Worm (Caenorhabditis elegans) whole organism, L4 larva: ENCODE measurements around the gene C47D12.4.

Experiments used
- Y75B8A.6 ChIP-seq: fragments of 200-800 bp; sonication (Bioruptor generic); IDR thresholded peaks from 2 replicates; pipeline ENCODE4 v1.3.6; 2022; ENCODE audit warnings: missing genetic modification reagents, missing genetic modification characterization, missing compliant biosample characterization
- ZK337.2 ChIP-seq: fragments of 200-800 bp; sonication (Bioruptor generic); IDR thresholded peaks from 2 replicates; pipeline ENCODE4 v1.3.6; 2022; ENCODE audit warnings: missing genetic modification reagents, missing genetic modification characterization, missing compliant biosample characterization
- fos-1 ChIP-seq: fragments of 150-350 bp; optimal IDR thresholded peaks from 2 replicates; lab custom pipeline; 2014; ENCODE audit warnings: missing biosample characterization, missing genetic modification characterization
- nhr-25 ChIP-seq: sonication (generic microtip); optimal IDR thresholded peaks from 2 replicates; lab custom pipeline; 2017; ENCODE audit warnings: missing genetic modification characterization, mild to moderate bottlenecking, missing compliant biosample characterization, antibody characterized with exemption, moderate library complexity, borderline replicate concordance; ENCODE audit not compliant: insufficient read depth
- pqm-1 ChIP-seq: sonication (generic microtip); optimal IDR thresholded peaks from 2 replicates; lab custom pipeline; 2017; ENCODE audit warnings: missing biosample characterization, missing genetic modification characterization
- snpc-4 ChIP-seq: fragments of 150-350 bp; optimal IDR thresholded peaks from 2 replicates; lab custom pipeline; 2014; ENCODE audit warnings: missing biosample characterization, missing genetic modification characterization
- unc-39 ChIP-seq: sonication (generic microtip); optimal IDR thresholded peaks from 2 replicates; lab custom pipeline; 2017; ENCODE audit warnings: missing biosample characterization, missing genetic modification characterization

ce11 chrII:11675877-11676473, 5.6 kb upstream of the C47D12.4 start, which contains the start of the genes trr-1 and C47D12.2:
- TF ChIP-seq snpc-4, result no peak
- no peak for TF ChIP-seq unc-39 (tag; lab: Kevin White, UChicago)
- TF ChIP-seq pqm-1 (tag; lab: Kevin White, UChicago), result no peak
- no peak for TF ChIP-seq Y75B8A.6 (GFP tag; lab: Robert Waterston, UW)
- TF ChIP-seq ZK337.2 (GFP tag; lab: Robert Waterston, UW), result no peak
- TF ChIP-seq fos-1 (tag; lab: Kevin White, UChicago), result no peak
- TF ChIP-seq nhr-25, result no peak
